Worm (Caenorhabditis elegans) whole organism, L4 larva: Measurements from ENCODE around the gene srh-171.
A peak's percentile ranks its signal among the peaks of the same experiment; 100 is the strongest.

ENCODE experiments used
- D1046.2 ChIP-seq: fragments of 200-800 bp; sonication (Bioruptor generic); IDR thresholded peaks from 2 replicates; pipeline ENCODE4 v1.3.6; 2022; ENCODE audit warnings: missing genetic modification characterization, missing compliant biosample characterization
- F26F4.8 ChIP-seq: fragments of 200-800 bp; sonication (Bioruptor generic); conservative IDR thresholded peaks from 2 replicates; pipeline ENCODE4 v1.3.6; 2022; ENCODE audit warnings: missing genetic modification characterization, missing compliant biosample characterization
- T26A8.4 ChIP-seq: fragments of 200-800 bp; sonication (Bioruptor generic); IDR thresholded peaks from 2 replicates; pipeline ENCODE4 v1.3.6; 2022; ENCODE audit warnings: missing genetic modification characterization, missing compliant biosample characterization
- Y105C5A.15 ChIP-seq: fragments of 200-800 bp; sonication (Bioruptor generic); IDR thresholded peaks from 2 replicates; pipeline ENCODE4 v1.3.6; 2022; ENCODE audit warnings: missing genetic modification characterization, missing compliant biosample characterization
- Y48G9A.11 ChIP-seq: fragments of 200-800 bp; sonication (Bioruptor generic); IDR thresholded peaks from 2 replicates; pipeline ENCODE4 v1.3.6; 2022; ENCODE audit warnings: missing genetic modification reagents, missing genetic modification characterization, missing compliant biosample characterization
- Y5F2A.4 ChIP-seq: fragments of 200-800 bp; sonication (Bioruptor generic); optimal IDR thresholded peaks from 2 replicates; lab custom pipeline; 2018; ENCODE audit warnings: mild to moderate bottlenecking, missing genetic modification characterization, missing compliant biosample characterization
- Y75B8A.6 ChIP-seq: fragments of 200-800 bp; sonication (Bioruptor generic); IDR thresholded peaks from 2 replicates; pipeline ENCODE4 v1.3.6; 2022; ENCODE audit warnings: missing genetic modification reagents, missing genetic modification characterization, missing compliant biosample characterization
- ZK337.2 ChIP-seq: fragments of 200-800 bp; sonication (Bioruptor generic); IDR thresholded peaks from 2 replicates; pipeline ENCODE4 v1.3.6; 2022; ENCODE audit warnings: missing genetic modification reagents, missing genetic modification characterization, missing compliant biosample characterization
- ZK546.5 ChIP-seq, 2 experiments: sonication (generic microtip); optimal IDR thresholded peaks; 2 replicates each; lab custom pipeline; 2017; ENCODE audit warnings: missing biosample characterization in 2 of 2, missing genetic modification characterization in 2 of 2
- ceh-20 ChIP-seq: fragments of 200-800 bp; sonication (Bioruptor generic); IDR thresholded peaks from 2 replicates; pipeline ENCODE4 v1.3.6; 2022; ENCODE audit warnings: missing genetic modification reagents, missing genetic modification characterization, missing compliant biosample characterization
- ceh-32 ChIP-seq: sonication (generic microtip); optimal IDR thresholded peaks from 2 replicates; lab custom pipeline; 2016; ENCODE audit warnings: mild to moderate bottlenecking, missing genetic modification characterization, missing compliant biosample characterization; ENCODE audit not compliant: poor library complexity
- cey-2 ChIP-seq: sonication (generic microtip); optimal IDR thresholded peaks from 3 replicates; lab custom pipeline; 2017; ENCODE audit warnings: missing genetic modification characterization, mild to moderate bottlenecking, missing compliant biosample characterization, antibody characterized with exemption, borderline replicate concordance; ENCODE audit not compliant: insufficient read depth
- dmd-6 ChIP-seq: fragments of 200-800 bp; sonication (Bioruptor generic); IDR thresholded peaks from 2 replicates; pipeline ENCODE4 v1.3.6; 2022; ENCODE audit warnings: missing genetic modification reagents, missing genetic modification characterization, missing compliant biosample characterization
- dmd-9 ChIP-seq: fragments of 200-800 bp; sonication (Bioruptor generic); IDR thresholded peaks from 2 replicates; pipeline ENCODE4 v1.3.6; 2022; ENCODE audit warnings: missing genetic modification reagents, missing genetic modification characterization, missing compliant biosample characterization
- egl-27 ChIP-seq: sonication (generic microtip); optimal IDR thresholded peaks from 3 replicates; lab custom pipeline; 2017; ENCODE audit warnings: missing biosample characterization, missing genetic modification reagents, missing genetic modification characterization
- hmg-1.1 ChIP-seq: fragments of 200-800 bp; sonication (Bioruptor generic); IDR thresholded peaks from 2 replicates; pipeline ENCODE4 v1.3.6; 2022; ENCODE audit warnings: missing genetic modification reagents, missing genetic modification characterization, missing compliant biosample characterization
- jun-1 ChIP-seq: fragments of 150-350 bp; optimal IDR thresholded peaks from 2 replicates; lab custom pipeline; 2014; ENCODE audit warnings: missing biosample characterization, missing genetic modification reagents, missing genetic modification characterization
- lim-7 ChIP-seq: fragments of 200-800 bp; sonication (Bioruptor generic); IDR thresholded peaks from 2 replicates; pipeline ENCODE4 v1.3.6; 2022; ENCODE audit warnings: missing genetic modification characterization, missing compliant biosample characterization
- lin-1 ChIP-seq: fragments of 200-800 bp; sonication (Bioruptor generic); IDR thresholded peaks from 2 replicates; pipeline ENCODE4 v1.3.6; 2022; ENCODE audit warnings: missing genetic modification reagents, missing genetic modification characterization, missing compliant biosample characterization
- lin-13 ChIP-seq: fragments of 150-350 bp; optimal IDR thresholded peaks from 2 replicates; lab custom pipeline; 2014; ENCODE audit warnings: missing biosample characterization, missing genetic modification reagents, missing genetic modification characterization
- lin-15B ChIP-seq: fragments of 150-350 bp; sonication (generic microtip); optimal IDR thresholded peaks from 3 replicates; lab custom pipeline; 2014; ENCODE audit warnings: missing biosample characterization, missing genetic modification characterization
- lin-39 ChIP-seq: fragments of 150-350 bp; optimal IDR thresholded peaks from 2 replicates; lab custom pipeline; 2014; ENCODE audit warnings: missing biosample characterization, missing genetic modification reagents, missing genetic modification characterization
- madf-9 ChIP-seq: fragments of 200-800 bp; sonication (Bioruptor generic); conservative IDR thresholded peaks from 2 replicates; pipeline ENCODE4 v1.3.6; 2022; ENCODE audit warnings: missing genetic modification reagents, missing genetic modification characterization, missing compliant biosample characterization
- mep-1 ChIP-seq: fragments of 150-350 bp; sonication (generic microtip); optimal IDR thresholded peaks from 3 replicates; lab custom pipeline; 2014; ENCODE audit warnings: missing biosample characterization, missing genetic modification characterization
- pha-4 ChIP-seq, 2 experiments: fragments of 150-350 bp in 1 of 2; fragments of 200-800 bp in 1 of 2; sonication (Bioruptor generic) in 1 of 2; IDR thresholded peaks in 1 of 2; optimal IDR thresholded peaks in 1 of 2; 2 replicates each; pipeline versions ENCODE4 v1.3.6 to Lab custom; 2014 to 2022; ENCODE audit warnings: missing genetic modification characterization in 2 of 2, missing genetic modification reagents in 2 of 2, missing biosample characterization in 1 of 2, missing compliant biosample characterization in 1 of 2
- saeg-2 ChIP-seq: fragments of 200-800 bp; sonication (Bioruptor generic); IDR thresholded peaks from 2 replicates; pipeline ENCODE4 v1.3.6; 2022; ENCODE audit warnings: missing genetic modification reagents, missing genetic modification characterization, missing compliant biosample characterization
- set-16 ChIP-seq: fragments of 200-800 bp; sonication (Bioruptor generic); IDR thresholded peaks from 2 replicates; pipeline ENCODE4 v1.3.6; 2022; ENCODE audit warnings: missing genetic modification reagents, missing genetic modification characterization, missing compliant biosample characterization
- spr-1 ChIP-seq: sonication (generic microtip); optimal IDR thresholded peaks from 2 replicates; lab custom pipeline; 2016; ENCODE audit warnings: mild to moderate bottlenecking, missing genetic modification characterization, missing compliant biosample characterization
- tra-1 ChIP-seq: fragments of 200-800 bp; sonication (Bioruptor generic); IDR thresholded peaks from 2 replicates; pipeline ENCODE4 v1.3.6; 2022; ENCODE audit warnings: missing genetic modification reagents, missing genetic modification characterization, missing compliant biosample characterization
- unc-39 ChIP-seq: sonication (generic microtip); optimal IDR thresholded peaks from 2 replicates; lab custom pipeline; 2017; ENCODE audit warnings: missing biosample characterization, missing genetic modification characterization
- unc-62 ChIP-seq, 3 experiments: fragments of 150-350 bp in 1 of 3; sonication (generic microtip); optimal IDR thresholded peaks in 2 of 3; peaks in 1 of 3; 1 replicate in 1 of 3; 2 replicates in 2 of 3; lab custom pipeline; 2014 to 2017; ENCODE audit warnings: missing biosample characterization in 3 of 3, missing genetic modification characterization in 3 of 3, missing genetic modification reagents in 3 of 3, missing genotype in 1 of 3
- vab-7 ChIP-seq: fragments of 200-800 bp; sonication (Bioruptor generic); IDR thresholded peaks from 2 replicates; pipeline ENCODE4 v1.3.6; 2022; ENCODE audit warnings: missing genetic modification reagents, missing genetic modification characterization, missing compliant biosample characterization
- zag-1 ChIP-seq: fragments of 150-350 bp; optimal IDR thresholded peaks from 2 replicates; lab custom pipeline; 2014; ENCODE audit warnings: missing biosample characterization, missing genetic modification characterization
- zip-11 ChIP-seq: fragments of 200-800 bp; sonication (Bioruptor generic); IDR thresholded peaks from 2 replicates; pipeline ENCODE4 v1.3.6; 2022; ENCODE audit warnings: missing genetic modification characterization, missing compliant biosample characterization
- zip-2 ChIP-seq: fragments of 150-350 bp; optimal IDR thresholded peaks from 2 replicates; lab custom pipeline; 2014; ENCODE audit warnings: missing biosample characterization, missing genetic modification characterization
- ztf-11 ChIP-seq: fragments of 150-350 bp; optimal IDR thresholded peaks from 2 replicates; lab custom pipeline; 2014; ENCODE audit warnings: missing biosample characterization, missing genetic modification characterization
- ztf-7 ChIP-seq: fragments of 150-350 bp; optimal IDR thresholded peaks from 2 replicates; lab custom pipeline; 2014; ENCODE audit warnings: missing biosample characterization, missing genetic modification characterization

The srh-171 gene

DNA sequence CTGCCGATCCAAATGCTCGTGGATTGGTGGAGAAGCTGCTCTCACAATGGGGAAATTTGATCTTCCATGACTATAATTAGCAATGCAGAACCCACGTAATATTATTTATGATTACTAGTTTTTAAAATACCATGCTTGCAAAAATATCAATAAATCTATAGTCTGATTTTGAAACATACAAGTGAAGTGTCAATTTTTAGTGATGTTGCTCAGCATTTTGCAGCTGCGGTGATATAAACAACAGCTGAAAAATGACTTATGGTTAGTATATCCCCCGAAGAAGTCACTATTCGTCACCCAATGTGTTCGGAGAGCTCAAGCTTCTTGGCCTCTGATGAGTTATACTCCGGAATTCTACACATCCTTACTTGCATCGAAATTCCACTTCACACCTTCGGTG is 6.8 kb upstream of the srh-171 start, which contains the start of gene srh-172:
Gene srh-172, plus strand, starts transcription at position 301 of the 400 bp plus-strand sequence.
- TF ChIP-seq ceh-20 (GFP tag; lab: Robert Waterston, UW): no peak
- no peak for TF ChIP-seq cey-2 (tag; lab: Kevin White, UChicago)
- TF ChIP-seq, all 104 proteins: peak for 0

ce11 chrV:19961971-19962370 is 3.5 kb upstream of the srh-171 start:
- TF ChIP-seq hmg-1.1 (GFP tag; lab: Robert Waterston, UW) (no peak), ZK546.5 (tag; optimal IDR thresholded peaks at IDR 0.05; lab: Kevin White, UChicago) (no peak), ztf-11 (tag; lab: Kevin White, UChicago) (no peak), cey-2 (tag; lab: Kevin White, UChicago) (no peak), zip-2 (tag; lab: Kevin White, UChicago) (no peak), ceh-20 (GFP tag; lab: Robert Waterston, UW) (no peak), jun-1 (tag; lab: Kevin White, UChicago) (no peak), Y105C5A.15 (no peak), lin-15B (tag; lab: Kevin White, UChicago) (no peak), tra-1 (no peak), dmd-6 (GFP tag; lab: Robert Waterston, UW) (no peak), mep-1 (tag; lab: Kevin White, UChicago) (no peak), Y48G9A.11 (GFP tag; lab: Robert Waterston, UW) (no peak), unc-39 (tag; lab: Kevin White, UChicago) (no peak), lim-7 (GFP tag; lab: Robert Waterston, UW) (no peak), unc-62 (GFP tag; optimal IDR thresholded peaks at IDR 0.05 in 1 of 2; lab: Kevin White, UChicago) (no peak), unc-62 (tag; optimal IDR thresholded peaks at IDR 0.05; lab: Kevin White, UChicago) (no peak), F26F4.8 (no peak)

DNA sequence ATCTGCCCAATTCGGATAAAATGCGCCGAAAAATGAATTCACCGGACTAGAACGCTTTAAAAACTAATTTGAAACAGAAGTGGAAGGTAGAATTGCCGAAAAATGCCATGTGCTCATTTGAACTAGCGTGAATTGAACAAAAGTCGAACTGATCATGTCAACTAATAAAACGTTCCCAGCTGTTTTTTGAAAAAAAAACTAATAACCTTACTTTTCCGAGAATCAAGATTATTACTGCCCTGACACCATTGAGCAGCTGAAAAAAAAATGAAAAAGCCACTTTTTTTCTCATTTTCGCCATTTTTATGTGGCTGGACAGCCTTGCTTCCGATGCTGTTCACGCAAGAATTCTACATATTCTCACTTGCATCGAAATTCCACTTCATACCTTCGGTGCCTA is 7.5 kb downstream of the srh-171 start, which contains the start of gene srh-173:
Gene srh-173, plus strand, starts transcription at position 301 of the 400 bp plus-strand sequence.
- TF ChIP-seq zag-1 (tag; lab: Kevin White, UChicago) (no peak), lin-1 (no peak), unc-62 (GFP tag; optimal IDR thresholded peaks at IDR 0.05 in 1 of 2; lab: Kevin White, UChicago) (peak in 1 of 2 experiments; percentile 35), unc-62 (tag; optimal IDR thresholded peaks at IDR 0.05; lab: Kevin White, UChicago) (no peak)

- TF ChIP-seq ztf-7: no peak
- no peak for TF ChIP-seq Y75B8A.6 (GFP tag; lab: Robert Waterston, UW)
- TF ChIP-seq dmd-9 (GFP tag; lab: Robert Waterston, UW): no peak
- no peak for TF ChIP-seq vab-7 (GFP tag; lab: Robert Waterston, UW)
- TF ChIP-seq ZK337.2 (GFP tag; lab: Robert Waterston, UW): no peak
- no peak for TF ChIP-seq F26F4.8
- no peak for TF ChIP-seq madf-9 (GFP tag; lab: Robert Waterston, UW)
- TF ChIP-seq lin-39: no peak
- no peak for TF ChIP-seq spr-1 (tag; lab: Kevin White, UChicago)
- TF ChIP-seq set-16: no peak
- TF ChIP-seq D1046.2 (GFP tag; lab: Robert Waterston, UW): no peak
- TF ChIP-seq ceh-32: no peak
- TF ChIP-seq pha-4 (GFP tag; IDR thresholded peaks at IDR 0.05; lab: Robert Waterston, UW): no peak
- TF ChIP-seq pha-4 (tag; optimal IDR thresholded peaks at IDR 0.05; lab: Kevin White, UChicago): no peak
- TF ChIP-seq lin-13 (GFP tag; lab: Kevin White, UChicago): no peak
- no peak for TF ChIP-seq saeg-2 (GFP tag; lab: Robert Waterston, UW)
- no peak for TF ChIP-seq zip-11
- no peak for TF ChIP-seq egl-27 (tag; lab: Kevin White, UChicago)
- TF ChIP-seq Y5F2A.4: no peak
- TF ChIP-seq T26A8.4 (GFP tag; lab: Robert Waterston, UW): no peak
Measured at ce11 chrV:19978220-19978619, 12.7 kb downstream of the srh-171 start, which contains the start of gene srh-183. TSS of gene srh-183 (minus strand) at chrV:19978320.
